Worm (Caenorhabditis elegans): Measurements from ENCODE around the gene R02D5.24.

- no peak for TF ChIP-seq R02D3.7 (tag; optimal IDR thresholded peaks at IDR 0.05)
- TF ChIP-seq lin-39 (tag; optimal IDR thresholded peaks at IDR 0.05): no peak
- no peak for TF ChIP-seq nhr-237 (tag; optimal IDR thresholded peaks at IDR 0.05)
- no peak for TF ChIP-seq nhr-76 (tag; optimal IDR thresholded peaks at IDR 0.05)
- no peak for TF ChIP-seq jun-1 (tag; optimal IDR thresholded peaks at IDR 0.05)
- no peak for TF ChIP-seq egl-27 (tag; optimal IDR thresholded peaks at IDR 0.05)
- no peak for TF ChIP-seq lin-15B (tag; optimal IDR thresholded peaks at IDR 0.05)
- no peak for TF ChIP-seq ama-1 (optimal IDR thresholded peaks at IDR 0.05)
- no peak for TF ChIP-seq elt-2 (tag; optimal IDR thresholded peaks at IDR 0.05)
- TF ChIP-seq eor-1 (tag; optimal IDR thresholded peaks at IDR 0.05): no peak
- TF ChIP-seq zag-1 (tag; optimal IDR thresholded peaks at IDR 0.05): no peak
- no peak for TF ChIP-seq elt-1 (tag; optimal IDR thresholded peaks at IDR 0.05)
- no peak for TF ChIP-seq snpc-4 (tag; optimal IDR thresholded peaks at IDR 0.05)
- TF ChIP-seq elt-3 (tag; optimal IDR thresholded peaks at IDR 0.05): no peak
Measured at ce11 chrV:14522514-14522913, 21.4 kb downstream of the R02D5.24 start, which contains the start of gene C53A5.16.
